Worm (Caenorhabditis elegans) whole organism, L4 larva: Measurements from ENCODE around the gene zer-1.

Source experiments
- F10B5.3 ChIP-seq: sonication (generic microtip); optimal IDR thresholded peaks from 2 replicates; lab custom pipeline; 2016; ENCODE audit warnings: mild to moderate bottlenecking, missing genetic modification characterization, missing compliant biosample characterization
- F26F4.8 ChIP-seq: fragments of 200-800 bp; sonication (Bioruptor generic); conservative IDR thresholded peaks from 2 replicates; pipeline ENCODE4 v1.3.6; 2022; ENCODE audit warnings: missing genetic modification characterization, missing compliant biosample characterization
- T26A8.4 ChIP-seq: fragments of 200-800 bp; sonication (Bioruptor generic); IDR thresholded peaks from 2 replicates; pipeline ENCODE4 v1.3.6; 2022; ENCODE audit warnings: missing genetic modification characterization, missing compliant biosample characterization
- Y105C5A.15 ChIP-seq: fragments of 200-800 bp; sonication (Bioruptor generic); IDR thresholded peaks from 2 replicates; pipeline ENCODE4 v1.3.6; 2022; ENCODE audit warnings: missing genetic modification characterization, missing compliant biosample characterization
- Y5F2A.4 ChIP-seq: fragments of 200-800 bp; sonication (Bioruptor generic); optimal IDR thresholded peaks from 2 replicates; lab custom pipeline; 2018; ENCODE audit warnings: mild to moderate bottlenecking, missing genetic modification characterization, missing compliant biosample characterization
- ZK337.2 ChIP-seq: fragments of 200-800 bp; sonication (Bioruptor generic); IDR thresholded peaks from 2 replicates; pipeline ENCODE4 v1.3.6; 2022; ENCODE audit warnings: missing genetic modification reagents, missing genetic modification characterization, missing compliant biosample characterization
- aha-1 ChIP-seq: fragments of 150-350 bp; peaks from one replicate; lab custom pipeline; 2014; ENCODE audit warnings: missing biosample characterization, missing genetic modification characterization
- ama-1 ChIP-seq: fragments of 150-350 bp; optimal IDR thresholded peaks from 2 replicates; lab custom pipeline; 2014; ENCODE audit warnings: inconsistent platforms, mixed read lengths
- attf-4 ChIP-seq: sonication (generic microtip); optimal IDR thresholded peaks from 3 replicates; lab custom pipeline; 2017; ENCODE audit warnings: missing biosample characterization, missing genetic modification characterization
- ceh-28 ChIP-seq: fragments of 150-350 bp; optimal IDR thresholded peaks from 2 replicates; lab custom pipeline; 2014; ENCODE audit warnings: missing biosample characterization, missing genetic modification reagents, missing genetic modification characterization
- ceh-32 ChIP-seq: sonication (generic microtip); optimal IDR thresholded peaks from 2 replicates; lab custom pipeline; 2016; ENCODE audit warnings: mild to moderate bottlenecking, missing genetic modification characterization, missing compliant biosample characterization; ENCODE audit not compliant: poor library complexity
- ceh-44 ChIP-seq: fragments of 200-800 bp; sonication (Bioruptor generic); IDR thresholded peaks from 2 replicates; pipeline ENCODE4 v1.3.6; 2022; ENCODE audit warnings: missing genetic modification reagents, missing genetic modification characterization, missing compliant biosample characterization
- ceh-62 ChIP-seq: sonication (generic microtip); optimal IDR thresholded peaks from 2 replicates; lab custom pipeline; 2017; ENCODE audit warnings: missing biosample characterization, missing genetic modification characterization
- ceh-82 ChIP-seq: sonication (generic microtip); optimal IDR thresholded peaks from 2 replicates; lab custom pipeline; 2017; ENCODE audit warnings: missing biosample characterization, missing genetic modification characterization
- ces-1 ChIP-seq: fragments of 150-350 bp; sonication (generic microtip); optimal IDR thresholded peaks from 4 replicates; lab custom pipeline; 2014; ENCODE audit warnings: missing biosample characterization, missing genetic modification reagents, missing genetic modification characterization
- daf-16 ChIP-seq, 3 experiments: sonication (generic microtip); optimal IDR thresholded peaks; 2 replicates each; lab custom pipeline; 2016 to 2017; ENCODE audit warnings: missing genetic modification characterization in 3 of 3, missing genetic modification reagents in 3 of 3, mild to moderate bottlenecking in 2 of 3, missing compliant biosample characterization in 2 of 3, missing biosample characterization in 1 of 3, moderate library complexity in 1 of 3
- dve-1 ChIP-seq: sonication (generic microtip); optimal IDR thresholded peaks from 2 replicates; lab custom pipeline; 2017; ENCODE audit warnings: antibody characterized with exemption, mild to moderate bottlenecking, missing genetic modification characterization, missing compliant biosample characterization; ENCODE audit not compliant: insufficient read depth
- fkh-10 ChIP-seq: fragments of 150-350 bp; optimal IDR thresholded peaks from 2 replicates; lab custom pipeline; 2014; ENCODE audit warnings: missing biosample characterization, missing genetic modification reagents, missing genetic modification characterization
- hlh-11 ChIP-seq: fragments of 200-800 bp; sonication (Bioruptor generic); optimal IDR thresholded peaks from 2 replicates; lab custom pipeline; 2018; ENCODE audit warnings: mild to moderate bottlenecking, missing genetic modification characterization, missing compliant biosample characterization
- hlh-30 ChIP-seq: sonication (generic microtip); optimal IDR thresholded peaks from 2 replicates; lab custom pipeline; 2017; ENCODE audit warnings: antibody characterized with exemption, mild to moderate bottlenecking, missing genetic modification characterization, missing compliant biosample characterization; ENCODE audit not compliant: insufficient read depth
- jun-1 ChIP-seq: fragments of 150-350 bp; optimal IDR thresholded peaks from 2 replicates; lab custom pipeline; 2014; ENCODE audit warnings: missing biosample characterization, missing genetic modification reagents, missing genetic modification characterization
- lin-1 ChIP-seq: fragments of 200-800 bp; sonication (Bioruptor generic); IDR thresholded peaks from 2 replicates; pipeline ENCODE4 v1.3.6; 2022; ENCODE audit warnings: missing genetic modification reagents, missing genetic modification characterization, missing compliant biosample characterization
- lin-13 ChIP-seq: fragments of 150-350 bp; optimal IDR thresholded peaks from 2 replicates; lab custom pipeline; 2014; ENCODE audit warnings: missing biosample characterization, missing genetic modification reagents, missing genetic modification characterization
- lin-38 ChIP-seq: fragments of 200-800 bp; sonication (Bioruptor generic); IDR thresholded peaks from 2 replicates; pipeline ENCODE4 v1.3.6; 2022; ENCODE audit warnings: missing genetic modification reagents, missing genetic modification characterization, missing compliant biosample characterization
- lir-3 ChIP-seq: sonication (generic microtip); optimal IDR thresholded peaks from 2 replicates; lab custom pipeline; 2016; ENCODE audit warnings: mild to moderate bottlenecking, missing genetic modification characterization, missing compliant biosample characterization
- mdl-1 ChIP-seq, 2 experiments: fragments of 150-350 bp in 1 of 2; sonication (generic microtip) in 1 of 2; optimal IDR thresholded peaks; 2 replicates each; lab custom pipeline; 2014 to 2017; ENCODE audit warnings: missing biosample characterization in 2 of 2, missing genetic modification characterization in 2 of 2
- mdt-29 ChIP-seq: fragments of 200-800 bp; sonication (Bioruptor generic); IDR thresholded peaks from 2 replicates; pipeline ENCODE4 v1.3.6; 2022; ENCODE audit warnings: missing genetic modification reagents, missing genetic modification characterization, missing compliant biosample characterization
- mep-1 ChIP-seq: fragments of 150-350 bp; sonication (generic microtip); optimal IDR thresholded peaks from 3 replicates; lab custom pipeline; 2014; ENCODE audit warnings: missing biosample characterization, missing genetic modification characterization
- mes-2 ChIP-seq: sonication (generic microtip); optimal IDR thresholded peaks from 2 replicates; lab custom pipeline; 2016; ENCODE audit warnings: missing genotype, mild to moderate bottlenecking, missing genetic modification characterization, missing compliant biosample characterization; ENCODE audit not compliant: poor library complexity, severe bottlenecking
- nhr-10 ChIP-seq: fragments of 150-350 bp; optimal IDR thresholded peaks from 2 replicates; lab custom pipeline; 2014; ENCODE audit warnings: missing biosample characterization, missing genetic modification characterization
- nhr-25 ChIP-seq: sonication (generic microtip); optimal IDR thresholded peaks from 2 replicates; lab custom pipeline; 2017; ENCODE audit warnings: missing genetic modification characterization, mild to moderate bottlenecking, missing compliant biosample characterization, antibody characterized with exemption, moderate library complexity, borderline replicate concordance; ENCODE audit not compliant: insufficient read depth
- nhr-42 ChIP-seq: fragments of 200-800 bp; sonication (Bioruptor generic); IDR thresholded peaks from 2 replicates; pipeline ENCODE4 v1.3.6; 2022; ENCODE audit warnings: missing genetic modification characterization, missing compliant biosample characterization
- nhr-48 ChIP-seq: sonication (generic microtip); optimal IDR thresholded peaks from 2 replicates; lab custom pipeline; 2016; ENCODE audit warnings: mild to moderate bottlenecking, missing genetic modification characterization, missing compliant biosample characterization
- nhr-6 ChIP-seq: fragments of 150-350 bp; optimal IDR thresholded peaks from 2 replicates; lab custom pipeline; 2014; ENCODE audit warnings: missing biosample characterization, missing genetic modification characterization
- nhr-77 ChIP-seq: fragments of 150-350 bp; optimal IDR thresholded peaks from 2 replicates; lab custom pipeline; 2014; ENCODE audit warnings: missing biosample characterization, missing genetic modification characterization
- pha-4 ChIP-seq, 2 experiments: fragments of 150-350 bp in 1 of 2; fragments of 200-800 bp in 1 of 2; sonication (Bioruptor generic) in 1 of 2; IDR thresholded peaks in 1 of 2; optimal IDR thresholded peaks in 1 of 2; 2 replicates each; pipeline versions ENCODE4 v1.3.6 to Lab custom; 2014 to 2022; ENCODE audit warnings: missing genetic modification characterization in 2 of 2, missing genetic modification reagents in 2 of 2, missing biosample characterization in 1 of 2, missing compliant biosample characterization in 1 of 2
- spr-1 ChIP-seq: sonication (generic microtip); optimal IDR thresholded peaks from 2 replicates; lab custom pipeline; 2016; ENCODE audit warnings: mild to moderate bottlenecking, missing genetic modification characterization, missing compliant biosample characterization
- spr-3 ChIP-seq: fragments of 200-800 bp; sonication (Bioruptor generic); optimal IDR thresholded peaks from 2 replicates; lab custom pipeline; 2018; ENCODE audit warnings: mild to moderate bottlenecking, missing genetic modification characterization, missing compliant biosample characterization
- tra-1 ChIP-seq: fragments of 200-800 bp; sonication (Bioruptor generic); IDR thresholded peaks from 2 replicates; pipeline ENCODE4 v1.3.6; 2022; ENCODE audit warnings: missing genetic modification reagents, missing genetic modification characterization, missing compliant biosample characterization
- unc-39 ChIP-seq: sonication (generic microtip); optimal IDR thresholded peaks from 2 replicates; lab custom pipeline; 2017; ENCODE audit warnings: missing biosample characterization, missing genetic modification characterization
- unc-62 ChIP-seq, 3 experiments: fragments of 150-350 bp in 1 of 3; sonication (generic microtip); optimal IDR thresholded peaks in 2 of 3; peaks in 1 of 3; 1 replicate in 1 of 3; 2 replicates in 2 of 3; lab custom pipeline; 2014 to 2017; ENCODE audit warnings: missing biosample characterization in 3 of 3, missing genetic modification characterization in 3 of 3, missing genetic modification reagents in 3 of 3, missing genotype in 1 of 3
- zfp-3 ChIP-seq: fragments of 200-800 bp; sonication (Bioruptor generic); conservative IDR thresholded peaks from 2 replicates; pipeline ENCODE4 v1.3.6; 2022; ENCODE audit warnings: missing genetic modification reagents, missing genetic modification characterization, missing compliant biosample characterization
- zip-11 ChIP-seq: fragments of 200-800 bp; sonication (Bioruptor generic); IDR thresholded peaks from 2 replicates; pipeline ENCODE4 v1.3.6; 2022; ENCODE audit warnings: missing genetic modification characterization, missing compliant biosample characterization
- zip-2 ChIP-seq: fragments of 150-350 bp; optimal IDR thresholded peaks from 2 replicates; lab custom pipeline; 2014; ENCODE audit warnings: missing biosample characterization, missing genetic modification characterization

Gene zer-1

ce11 chrIII:907990-908389, 21.4 kb upstream of the zer-1 start:
- peak; percentile 39 for TF ChIP-seq dve-1 (tag; lab: Kevin White, UChicago)
- peak; percentile 9 for TF ChIP-seq mes-2 (tag; lab: Kevin White, UChicago)
- peak; percentile 43 for TF ChIP-seq jun-1 (tag; lab: Kevin White, UChicago)
- peak; percentile 46 for TF ChIP-seq hlh-30 (tag; lab: Kevin White, UChicago)
- peak in 1 of 2 experiments; percentile 95 for TF ChIP-seq unc-62 (GFP tag; optimal IDR thresholded peaks at IDR 0.05 in 1 of 2; lab: Kevin White, UChicago)
- TF ChIP-seq unc-62 (tag; optimal IDR thresholded peaks at IDR 0.05; lab: Kevin White, UChicago): no peak
- TF ChIP-seq nhr-6 (tag; lab: Kevin White, UChicago): peak; percentile 62
- no peak for TF ChIP-seq ceh-62 (tag; lab: Kevin White, UChicago)
- TF ChIP-seq mep-1 (tag; lab: Kevin White, UChicago): peak; percentile 22
- no peak for TF ChIP-seq F10B5.3 (tag; lab: Kevin White, UChicago)
- TF ChIP-seq zip-2: no peak
- TF ChIP-seq T26A8.4 (GFP tag; lab: Robert Waterston, UW): peak; percentile 46; the same call in 1 of the 2 replicates

DNA sequence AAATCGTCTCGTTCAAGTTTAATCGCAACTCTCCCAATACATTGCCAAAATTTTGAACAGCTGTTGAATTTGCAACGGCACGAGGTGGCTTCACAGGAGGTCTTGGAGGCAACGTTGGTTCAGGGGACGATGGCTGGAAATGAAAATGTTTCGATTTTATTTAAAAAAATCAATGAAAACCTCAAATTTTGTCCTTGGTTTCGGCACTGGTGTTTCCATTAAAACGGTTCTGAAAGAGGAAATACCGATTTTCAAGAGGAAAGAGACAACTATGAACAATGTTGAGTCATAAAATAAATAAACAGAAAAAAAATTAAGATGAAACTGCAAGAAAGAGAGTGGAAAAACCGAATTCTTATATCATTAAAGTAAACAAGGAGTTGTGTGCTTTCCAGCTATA, 20.7 kb upstream of the zer-1 start, which contains the start of gene F23H11.4:
F23H11.4 (minus strand) TSS at position 229 of the 400 bp plus-strand sequence.
- TF ChIP-seq mdl-1 (tag; optimal IDR thresholded peaks at IDR 0.05; lab: Kevin White, UChicago): no peak
- peak; percentile 73 for TF ChIP-seq aha-1

- TF ChIP-seq Y5F2A.4 (no peak), dve-1 (tag; lab: Kevin White, UChicago) (peak; percentile 27), lir-3 (tag; lab: Kevin White, UChicago) (no peak), unc-39 (tag; lab: Kevin White, UChicago) (no peak), F26F4.8 (GFP tag; lab: Robert Waterston, UW) (no peak), lin-38 (GFP tag; lab: Robert Waterston, UW) (peak; percentile 92), spr-1 (tag; lab: Kevin White, UChicago) (no peak), hlh-11 (tag; lab: Kevin White, UChicago) (peak; percentile 38), pha-4 (GFP tag; IDR thresholded peaks at IDR 0.05; lab: Robert Waterston, UW) (no peak), pha-4 (tag; optimal IDR thresholded peaks at IDR 0.05; lab: Kevin White, UChicago) (peak; percentile 0), nhr-10 (tag; lab: Kevin White, UChicago) (no peak), lin-13 (no peak), nhr-42 (GFP tag; lab: Robert Waterston, UW) (no peak), mdl-1 (tag; optimal IDR thresholded peaks at IDR 0.05; lab: Kevin White, UChicago) (no peak), mdt-29 (GFP tag; lab: Robert Waterston, UW) (no peak), fkh-10 (no peak), daf-16 (GFP tag; optimal IDR thresholded peaks at IDR 0.05; lab: Kevin White, UChicago) (no peak), daf-16 (tag; optimal IDR thresholded peaks at IDR 0.05; lab: Kevin White, UChicago) (peak; percentile 17), attf-4 (no peak), ceh-62 (tag; lab: Kevin White, UChicago) (no peak), ceh-82 (tag; lab: Kevin White, UChicago) (no peak), zfp-3 (no peak), lin-1 (GFP tag; lab: Robert Waterston, UW) (no peak), Y105C5A.15 (GFP tag; lab: Robert Waterston, UW) (no peak), nhr-77 (tag; lab: Kevin White, UChicago) (no peak), tra-1 (no peak), ceh-44 (GFP tag; lab: Robert Waterston, UW) (no peak), ceh-32 (tag; lab: Kevin White, UChicago) (no peak), hlh-30 (tag; lab: Kevin White, UChicago) (no peak), nhr-25 (no peak), aha-1 (peak; percentile 98), ZK337.2 (GFP tag; lab: Robert Waterston, UW) (no peak), zip-2 (no peak), ceh-28 (tag; lab: Kevin White, UChicago) (no peak), ama-1 (lab: Kevin White, UChicago) (no peak), zip-11 (no peak), ces-1 (no peak), nhr-48 (tag; lab: Kevin White, UChicago) (peak; percentile 14), spr-3 (GFP tag; lab: Kevin White, UChicago) (no peak)
These were observed 15.1 kb upstream of the zer-1 start for ce11 chrIII:901600-902250.
